Worm (Caenorhabditis elegans): ENCODE data around the gene hpo-8.
A peak's percentile ranks its signal among the peaks of the same experiment; 100 is the strongest.

DNA sequence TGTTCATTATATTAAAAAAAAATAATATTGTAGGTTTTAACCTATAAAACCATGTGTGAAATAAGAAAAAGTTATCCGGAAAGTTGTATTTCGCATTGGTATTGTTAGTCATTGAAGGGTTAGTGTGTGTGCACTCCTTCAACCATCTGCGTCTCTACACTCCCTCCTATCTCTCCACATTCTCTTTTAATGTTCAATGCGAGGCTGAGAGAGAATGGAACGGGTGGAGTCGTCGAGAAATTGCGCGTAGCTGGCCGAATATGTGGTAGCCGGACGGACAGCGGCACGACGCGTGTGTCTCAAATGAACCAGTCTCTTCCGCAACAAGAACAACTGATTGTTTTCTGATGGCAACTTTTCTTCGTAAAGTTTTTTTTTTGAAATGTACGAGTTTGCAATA is 42.2 kb upstream of the hpo-8 start:
- TF ChIP-seq fkh-10 (GFP tag; optimal IDR thresholded peaks at IDR 0.05) (no peak), ama-1 (optimal IDR thresholded peaks at IDR 0.05) (no peak), dpl-1 (GFP tag; optimal IDR thresholded peaks at IDR 0.05) (peak; percentile 36), F26F4.8 (GFP tag; conservative IDR thresholded peaks at IDR 0.05) (no peak), attf-4 (tag; optimal IDR thresholded peaks at IDR 0.05) (no peak)

All from whole organism, L4 larva.